Fruit fly (Drosophila melanogaster) whole organism, adult: ENCODE results near the gene srl.
A peak's percentile ranks its signal among the peaks of the same experiment; 100 is the strongest.

Experiments
- CG11617 ChIP-seq: fragments of 200-800 bp; sonication (Bioruptor generic); optimal IDR thresholded peaks from 2 replicates; lab custom pipeline; 2017; ENCODE audit warnings: mild to moderate bottlenecking, missing biosample characterization, missing genetic modification reagents, missing genetic modification characterization
- CG12768 ChIP-seq: fragments of 200-800 bp; sonication (Bioruptor generic); optimal IDR thresholded peaks from 2 replicates; lab custom pipeline; 2017; ENCODE audit warnings: missing biosample characterization, missing genetic modification characterization, mild to moderate bottlenecking, moderate library complexity, missing genetic modification reagents
- CG14711 ChIP-seq: fragments of 200-800 bp; sonication (Bioruptor generic); optimal IDR thresholded peaks from 2 replicates; lab custom pipeline; 2018; ENCODE audit warnings: missing biosample characterization, mild to moderate bottlenecking, missing genetic modification characterization, moderate library complexity
- CG1620 ChIP-seq: fragments of 200-800 bp; sonication (Bioruptor generic); optimal IDR thresholded peaks from 2 replicates; lab custom pipeline; 2016; ENCODE audit warnings: missing biosample characterization, missing genetic modification characterization
- CG33017 ChIP-seq: fragments of 200-800 bp; sonication (Bioruptor generic); optimal IDR thresholded peaks from 2 replicates; lab custom pipeline; 2018; ENCODE audit warnings: missing biosample characterization, mild to moderate bottlenecking, missing genetic modification characterization, moderate library complexity
- CG5204 ChIP-seq: fragments of 200-800 bp; sonication (Bioruptor generic); optimal IDR thresholded peaks from 2 replicates; lab custom pipeline; 2016; ENCODE audit warnings: missing biosample characterization, missing genetic modification characterization
- CG7045 ChIP-seq: fragments of 200-800 bp; sonication (Bioruptor generic); optimal IDR thresholded peaks from 2 replicates; lab custom pipeline; 2017; ENCODE audit warnings: missing biosample characterization, mild to moderate bottlenecking, missing genetic modification characterization
- CG7101 ChIP-seq: fragments of 200-800 bp; sonication (Bioruptor generic); optimal IDR thresholded peaks from 2 replicates; lab custom pipeline; 2018; ENCODE audit warnings: missing biosample characterization, mild to moderate bottlenecking, missing genetic modification characterization, moderate library complexity
- Clk ChIP-seq: fragments of 200-800 bp; sonication (Bioruptor generic); optimal IDR thresholded peaks from 2 replicates; lab custom pipeline; 2017; ENCODE audit warnings: missing biosample characterization, missing genetic modification characterization
- Crg-1 ChIP-seq: fragments of 200-800 bp; sonication (Bioruptor generic); optimal IDR thresholded peaks from 2 replicates; lab custom pipeline; 2016; ENCODE audit warnings: missing biosample characterization, missing genetic modification characterization
- Hr96 ChIP-seq: fragments of 200-800 bp; sonication (Bioruptor generic); optimal IDR thresholded peaks from 2 replicates; lab custom pipeline; 2016; ENCODE audit warnings: missing biosample characterization, missing genetic modification characterization
- Mnt ChIP-seq: fragments of 200-800 bp; sonication (Bioruptor generic); optimal IDR thresholded peaks from 2 replicates; lab custom pipeline; 2016; ENCODE audit warnings: missing biosample characterization, mild to moderate bottlenecking, missing genetic modification characterization
- bab1 ChIP-seq: fragments of 200-800 bp; sonication (Bioruptor generic); optimal IDR thresholded peaks from 3 replicates; lab custom pipeline; 2019; ENCODE audit warnings: missing biosample characterization, mild to moderate bottlenecking, missing genetic modification characterization, moderate library complexity
- cic ChIP-seq: fragments of 200-800 bp; sonication (Bioruptor generic); optimal IDR thresholded peaks from 2 replicates; lab custom pipeline; 2017; ENCODE audit warnings: missing biosample characterization, mild to moderate bottlenecking, missing genetic modification characterization, moderate library complexity
- cnc ChIP-seq, 2 experiments: fragments of >200 bp; optimal IDR thresholded peaks; 2 replicates each; lab custom pipeline; 2017
- kay ChIP-seq: fragments of 200-800 bp; sonication (Bioruptor generic); peaks from one replicate; lab custom pipeline; 2016; ENCODE audit warnings: missing biosample characterization, missing genetic modification characterization, borderline replicate concordance
- ovo ChIP-seq: fragments of 200-800 bp; sonication (Bioruptor generic); optimal IDR thresholded peaks from 2 replicates; lab custom pipeline; 2016; ENCODE audit warnings: missing biosample characterization, missing genetic modification characterization
- pad ChIP-seq: fragments of 200-800 bp; sonication (Bioruptor generic); optimal IDR thresholded peaks from 3 replicates; lab custom pipeline; 2017; ENCODE audit warnings: missing biosample characterization, missing genetic modification characterization, mild to moderate bottlenecking, moderate library complexity, missing genetic modification reagents
- tj ChIP-seq: fragments of 200-800 bp; sonication (Bioruptor generic); optimal IDR thresholded peaks from 3 replicates; lab custom pipeline; 2017; ENCODE audit warnings: missing biosample characterization, mild to moderate bottlenecking, missing genetic modification characterization, moderate library complexity
- toe ChIP-seq: fragments of 200-800 bp; sonication (Bioruptor generic); optimal IDR thresholded peaks from 2 replicates; lab custom pipeline; 2016; ENCODE audit warnings: missing biosample characterization, missing genetic modification characterization

srl gene

dm6 chr3R:4378363-4379354, 50.5 kb downstream of the srl start, which contains the start of gene Sfxn1-3:
Gene Sfxn1-3 (plus strand): TSS chr3R:4378600.
- TF ChIP-seq pad (GFP tag; lab: Kevin White, UChicago) (peak; percentile 96), cic (peak; percentile 95), CG14711 (peak; percentile 36), tj (GFP tag; lab: Kevin White, UChicago) (peak; percentile 29), ovo (peak; percentile 73), cnc (optimal IDR thresholded peaks at IDR 0.05; lab: Kevin White, UChicago) (no peak), Hr96 (GFP tag; lab: Kevin White, UChicago) (peak; percentile 63), bab1 (peak; percentile 78), toe (GFP tag; lab: Kevin White, UChicago) (no peak), Clk (GFP tag; lab: Kevin White, UChicago) (no peak), CG7045 (GFP tag; lab: Kevin White, UChicago) (peak; percentile 27), CG1620 (no peak), CG33017 (tag; lab: Kevin White, UChicago) (peak; percentile 55), kay (GFP tag; lab: Kevin White, UChicago) (peak; percentile 89), CG7101 (tag; lab: Kevin White, UChicago) (peak; percentile 71), CG12768 (GFP tag; lab: Kevin White, UChicago) (peak; percentile 95), Crg-1 (GFP tag; lab: Kevin White, UChicago) (peak; percentile 79), CG5204 (GFP tag; lab: Kevin White, UChicago) (no peak), CG11617 (GFP tag; lab: Kevin White, UChicago) (peak; percentile 55), Mnt (GFP tag; lab: Kevin White, UChicago) (peak; percentile 92)
